Fruit fly (Drosophila melanogaster) whole organism, adult: ENCODE data around the gene CG12355.

ENCODE experiments used
- CG11617 ChIP-seq: fragments of 200-800 bp; sonication (Bioruptor generic); optimal IDR thresholded peaks from 2 replicates; lab custom pipeline; 2017; ENCODE audit warnings: mild to moderate bottlenecking, missing biosample characterization, missing genetic modification reagents, missing genetic modification characterization
- CG1620 ChIP-seq: fragments of 200-800 bp; sonication (Bioruptor generic); optimal IDR thresholded peaks from 2 replicates; lab custom pipeline; 2016; ENCODE audit warnings: missing biosample characterization, missing genetic modification characterization
- CG33017 ChIP-seq: fragments of 200-800 bp; sonication (Bioruptor generic); optimal IDR thresholded peaks from 2 replicates; lab custom pipeline; 2018; ENCODE audit warnings: missing biosample characterization, mild to moderate bottlenecking, missing genetic modification characterization, moderate library complexity
- CG5204 ChIP-seq: fragments of 200-800 bp; sonication (Bioruptor generic); optimal IDR thresholded peaks from 2 replicates; lab custom pipeline; 2016; ENCODE audit warnings: missing biosample characterization, missing genetic modification characterization
- CG7045 ChIP-seq: fragments of 200-800 bp; sonication (Bioruptor generic); optimal IDR thresholded peaks from 2 replicates; lab custom pipeline; 2017; ENCODE audit warnings: missing biosample characterization, mild to moderate bottlenecking, missing genetic modification characterization
- Clk ChIP-seq: fragments of 200-800 bp; sonication (Bioruptor generic); optimal IDR thresholded peaks from 2 replicates; lab custom pipeline; 2017; ENCODE audit warnings: missing biosample characterization, missing genetic modification characterization
- Crg-1 ChIP-seq: fragments of 200-800 bp; sonication (Bioruptor generic); optimal IDR thresholded peaks from 2 replicates; lab custom pipeline; 2016; ENCODE audit warnings: missing biosample characterization, missing genetic modification characterization
- Mnt ChIP-seq: fragments of 200-800 bp; sonication (Bioruptor generic); optimal IDR thresholded peaks from 2 replicates; lab custom pipeline; 2016; ENCODE audit warnings: missing biosample characterization, mild to moderate bottlenecking, missing genetic modification characterization
- cic ChIP-seq: fragments of 200-800 bp; sonication (Bioruptor generic); optimal IDR thresholded peaks from 2 replicates; lab custom pipeline; 2017; ENCODE audit warnings: missing biosample characterization, mild to moderate bottlenecking, missing genetic modification characterization, moderate library complexity
- cnc ChIP-seq, 2 experiments: fragments of >200 bp; optimal IDR thresholded peaks; 2 replicates each; lab custom pipeline; 2017
- kay ChIP-seq: fragments of 200-800 bp; sonication (Bioruptor generic); peaks from one replicate; lab custom pipeline; 2016; ENCODE audit warnings: missing biosample characterization, missing genetic modification characterization, borderline replicate concordance
- ovo ChIP-seq: fragments of 200-800 bp; sonication (Bioruptor generic); optimal IDR thresholded peaks from 2 replicates; lab custom pipeline; 2016; ENCODE audit warnings: missing biosample characterization, missing genetic modification characterization
- pad ChIP-seq: fragments of 200-800 bp; sonication (Bioruptor generic); optimal IDR thresholded peaks from 3 replicates; lab custom pipeline; 2017; ENCODE audit warnings: missing biosample characterization, missing genetic modification characterization, mild to moderate bottlenecking, moderate library complexity, missing genetic modification reagents
- tj ChIP-seq: fragments of 200-800 bp; sonication (Bioruptor generic); optimal IDR thresholded peaks from 3 replicates; lab custom pipeline; 2017; ENCODE audit warnings: missing biosample characterization, mild to moderate bottlenecking, missing genetic modification characterization, moderate library complexity

- TF ChIP-seq kay (GFP tag; lab: Kevin White, UChicago) (no peak), tj (GFP tag; lab: Kevin White, UChicago) (no peak), CG5204 (GFP tag; lab: Kevin White, UChicago) (no peak), CG7045 (GFP tag; lab: Kevin White, UChicago) (no peak), pad (GFP tag; lab: Kevin White, UChicago) (no peak), Clk (no peak), Mnt (GFP tag; lab: Kevin White, UChicago) (no peak), ovo (GFP tag; lab: Kevin White, UChicago) (no peak), CG33017 (tag; lab: Kevin White, UChicago) (no peak), cic (GFP tag; lab: Kevin White, UChicago) (no peak), Crg-1 (no peak), CG11617 (GFP tag; lab: Kevin White, UChicago) (no peak), cnc (optimal IDR thresholded peaks at IDR 0.05; lab: Kevin White, UChicago) (no peak), CG1620 (no peak)
These were observed 925 bp upstream of the CG12355 start, which contains the start of gene CG13455 for dm6 chr3L:15496274-15496673.
